Fruit fly (Drosophila melanogaster): ENCODE results near the gene CG33673.

Gene CG33673

DNA sequence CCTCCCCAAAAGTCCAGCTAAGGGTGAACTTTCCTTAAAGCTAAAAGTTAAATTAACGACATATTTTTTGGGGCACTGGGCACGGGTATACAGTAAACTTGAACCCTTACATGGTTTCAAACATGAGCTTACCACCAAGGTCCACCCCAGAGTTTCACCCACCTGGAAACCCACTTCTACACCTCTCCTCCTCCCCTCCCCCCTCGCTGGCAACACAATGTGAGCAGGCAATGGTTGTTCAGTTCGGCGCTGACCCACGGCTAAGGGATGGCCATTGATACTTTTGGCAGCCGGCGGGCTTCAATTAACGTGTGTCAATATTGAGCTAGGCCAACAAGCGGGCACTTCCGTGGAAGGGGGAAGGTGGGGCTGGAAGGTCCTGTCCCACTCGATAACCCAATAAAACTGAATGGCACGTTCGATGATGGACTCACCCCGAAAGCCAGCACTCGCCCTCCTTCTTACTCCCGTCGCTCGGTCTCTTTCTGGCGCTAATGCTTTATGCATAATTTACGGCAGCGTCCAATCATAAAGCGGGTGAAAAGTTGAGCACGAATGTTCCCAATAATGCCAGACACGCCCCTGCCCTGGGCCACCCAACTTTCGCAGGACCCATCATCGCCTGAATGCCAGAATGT, 1.9 kb downstream of the CG33673 start (continued):
- TF ChIP-seq Hey (tag; optimal IDR thresholded peaks at IDR 0.05), result peak; percentile 44
- no peak for TF ChIP-seq CG13775 (GFP tag; optimal IDR thresholded peaks at IDR 0.05)
- no peak for TF ChIP-seq CG6854 (GFP tag; optimal IDR thresholded peaks at IDR 0.05)
- TF ChIP-seq wek (GFP tag; optimal IDR thresholded peaks at IDR 0.05), result peak; percentile 2
- no peak for TF ChIP-seq CG2678 (tag; optimal IDR thresholded peaks at IDR 0.05)
- peak; percentile 41 for TF ChIP-seq Hmr (GFP tag; optimal IDR thresholded peaks at IDR 0.05)
- TF ChIP-seq Nf-YB (GFP tag; optimal IDR thresholded peaks at IDR 0.05), result peak; percentile 94
- TF ChIP-seq Rfx (GFP tag; IDR thresholded peaks at IDR 0.05), result peak; percentile 27; the same call in 1 of the 2 replicates
- peak; percentile 75; the same call in 1 of the 2 replicates for TF ChIP-seq seq (GFP tag; IDR thresholded peaks at IDR 0.05)
- TF ChIP-seq ranshi (GFP tag; IDR thresholded peaks at IDR 0.05), result 0 out of 2 replicates have a peak, but pooled peaks have one; percentile 10
- peak; percentile 15; the same call in 1 of the 2 replicates for TF ChIP-seq Awh (GFP tag; IDR thresholded peaks at IDR 0.05)

DNA sequence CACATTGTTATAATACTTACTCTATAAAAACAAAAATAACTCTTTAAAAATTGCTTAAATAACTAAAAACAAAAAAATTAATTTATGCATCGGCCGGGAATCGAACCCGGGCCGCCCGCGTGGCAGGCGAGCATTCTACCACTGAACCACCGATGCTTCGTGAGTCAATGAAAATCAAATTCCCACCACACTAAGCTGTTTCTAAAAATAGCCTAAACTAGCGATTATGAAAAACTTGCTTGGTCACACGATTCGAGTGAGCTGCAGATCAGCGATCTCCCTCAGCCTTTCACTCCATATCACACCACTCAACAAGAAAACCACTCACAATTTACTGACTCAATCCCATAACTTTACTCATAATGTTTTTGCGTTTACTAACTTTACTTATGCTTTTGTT, 8.5 kb downstream of the CG33673 start:
- no peak for TF ChIP-seq Xbp1 (GFP tag; optimal IDR thresholded peaks at IDR 0.05)
- no peak for TF ChIP-seq CG12219 (GFP tag; optimal IDR thresholded peaks at IDR 0.05)
- no peak for TF ChIP-seq CG15514 (GFP tag; optimal IDR thresholded peaks at IDR 0.05)
- no peak for TF ChIP-seq CG12104 (GFP tag; optimal IDR thresholded peaks at IDR 0.05)
- no peak for TF ChIP-seq CG17361 (GFP tag; IDR thresholded peaks at IDR 0.05)
- TF ChIP-seq schlank (tag; optimal IDR thresholded peaks at IDR 0.05), result no peak
- TF ChIP-seq kni (GFP tag; optimal IDR thresholded peaks at IDR 0.05), result no peak
- TF ChIP-seq hbn (GFP tag; IDR thresholded peaks at IDR 0.05; ENCODE audit: partially characterized antibody), result peak; percentile 26; the same call in 1 of the 2 replicates
- TF ChIP-seq CG3065 (GFP tag; optimal IDR thresholded peaks at IDR 0.05), result no peak
- no peak for TF ChIP-seq usp (GFP tag; optimal IDR thresholded peaks at IDR 0.05)
- TF ChIP-seq CG32767 (GFP tag; IDR thresholded peaks at IDR 0.05), result no peak
- no peak for TF ChIP-seq danr (GFP tag; IDR thresholded peaks at IDR 0.05)
- no peak for TF ChIP-seq CG1602 (GFP tag; optimal IDR thresholded peaks at IDR 0.05)
- no peak for TF ChIP-seq C15 (GFP tag; IDR thresholded peaks at IDR 0.05)
- peak; percentile 68 for TF ChIP-seq nerfin-2 (GFP tag; IDR thresholded peaks at IDR 0.05; ENCODE audit: partially characterized antibody)
- TF ChIP-seq CG5245 (GFP tag; optimal IDR thresholded peaks at IDR 0.05), result no peak
- TF ChIP-seq mam (GFP tag; optimal IDR thresholded peaks at IDR 0.05), result no peak
- TF ChIP-seq CG13287 (GFP tag; IDR thresholded peaks at IDR 0.05; ENCODE audit: partially characterized antibody), result peak; percentile 37
- TF ChIP-seq pb (GFP tag; optimal IDR thresholded peaks at IDR 0.05), result no peak
- TF ChIP-seq CG12659 (GFP tag; optimal IDR thresholded peaks at IDR 0.05), result no peak
- no peak for TF ChIP-seq abd-A (tag; optimal IDR thresholded peaks at IDR 0.05)
- TF ChIP-seq odd (GFP tag; optimal IDR thresholded peaks at IDR 0.05), result no peak
- peak; percentile 67 for TF ChIP-seq bbx (GFP tag; IDR thresholded peaks at IDR 0.05; ENCODE audit: partially characterized antibody)
- TF ChIP-seq D (optimal IDR thresholded peaks at IDR 0.05), result no peak
- TF ChIP-seq D (GFP tag; optimal IDR thresholded peaks at IDR 0.05), result no peak
- TF ChIP-seq CG11247 (GFP tag; IDR thresholded peaks at IDR 0.05), result no peak
- no peak for TF ChIP-seq Bteb2 (GFP tag; optimal IDR thresholded peaks at IDR 0.05)
- peak; percentile 42; the same call in 1 of the 3 replicates for TF ChIP-seq CG14860 (GFP tag; IDR thresholded peaks at IDR 0.05; ENCODE audit: partially characterized antibody)
- no peak for TF ChIP-seq CG12391 (tag; optimal IDR thresholded peaks at IDR 0.05)
- TF ChIP-seq dysf (GFP tag; IDR thresholded peaks at IDR 0.05), result no peak
- TF ChIP-seq CG16813 (GFP tag; IDR thresholded peaks at IDR 0.05; ENCODE audit: partially characterized antibody), result peak; percentile 82
- peak; percentile 50; the same call in 2 of the 3 replicates for TF ChIP-seq knrl (GFP tag; IDR thresholded peaks at IDR 0.05; ENCODE audit: partially characterized antibody)
- TF ChIP-seq CG6791 (GFP tag; IDR thresholded peaks at IDR 0.05; ENCODE audit: partially characterized antibody), result peak; percentile 82
- TF ChIP-seq CG31365 (tag; optimal IDR thresholded peaks at IDR 0.05), result no peak
- no peak for TF ChIP-seq CG5180 (GFP tag; optimal IDR thresholded peaks at IDR 0.05)
- TF ChIP-seq CG14667 (GFP tag; IDR thresholded peaks at IDR 0.05), result no peak
- no peak for TF ChIP-seq gcm2 (GFP tag; optimal IDR thresholded peaks at IDR 0.05)
